Fruit fly (Drosophila melanogaster) whole organism, prepupa: Measurements from ENCODE around the gene RpS5b.

ENCODE experiments used
- Blimp-1 ChIP-seq: fragments of 200-800 bp; sonication (Bioruptor generic); optimal IDR thresholded peaks from 3 replicates; lab custom pipeline; 2017; ENCODE audit warnings: missing biosample characterization, missing genetic modification characterization, mild to moderate bottlenecking, moderate library complexity, missing genetic modification reagents
- CG10669 ChIP-seq: fragments of 200-800 bp; sonication (Bioruptor generic); optimal IDR thresholded peaks from 3 replicates; lab custom pipeline; 2018; ENCODE audit warnings: missing biosample characterization, mild to moderate bottlenecking, missing genetic modification characterization, moderate library complexity
- CG11294 ChIP-seq: fragments of 200-800 bp; sonication (Bioruptor generic); IDR thresholded peaks from 2 replicates; pipeline ENCODE4 v1.3.6; 2022; ENCODE audit warnings: missing biosample characterization, missing genetic modification characterization
- CG11902 ChIP-seq: fragments of 200-800 bp; sonication (Bioruptor generic); optimal IDR thresholded peaks from 3 replicates; lab custom pipeline; 2016; ENCODE audit warnings: missing biosample characterization, missing genetic modification characterization
- CG15336 ChIP-seq: fragments of 200-800 bp; sonication (Bioruptor generic); IDR thresholded peaks from 2 replicates; pipeline ENCODE4 v1.3.6; 2022; ENCODE audit warnings: missing biosample characterization, missing genetic modification characterization
- CG1621 ChIP-seq: fragments of 200-800 bp; sonication (Bioruptor generic); optimal IDR thresholded peaks from 3 replicates; lab custom pipeline; 2018; ENCODE audit warnings: missing biosample characterization, mild to moderate bottlenecking, missing genetic modification characterization
- CG3032 ChIP-seq: fragments of 200-800 bp; optimal IDR thresholded peaks from 2 replicates; lab custom pipeline; 2019; ENCODE audit warnings: missing biosample characterization, mild to moderate bottlenecking, missing genetic modification characterization, moderate library complexity
- CG31627 ChIP-seq: fragments of 200-800 bp; sonication (Bioruptor generic); optimal IDR thresholded peaks from 3 replicates; lab custom pipeline; 2016; ENCODE audit warnings: missing biosample characterization, missing genetic modification characterization
- CG34406 ChIP-seq: fragments of 200-800 bp; sonication (Bioruptor generic); optimal IDR thresholded peaks from 3 replicates; lab custom pipeline; 2016; ENCODE audit warnings: missing biosample characterization, missing genetic modification characterization
- CG3919 ChIP-seq: fragments of 200-800 bp; sonication (Bioruptor generic); optimal IDR thresholded peaks from 3 replicates; lab custom pipeline; 2016; ENCODE audit warnings: missing biosample characterization, missing genetic modification characterization
- CG6163 ChIP-seq: fragments of 200-800 bp; sonication (Bioruptor generic); IDR thresholded peaks from 3 replicates; pipeline ENCODE4 v1.3.6; 2022; ENCODE audit warnings: missing biosample characterization, missing genetic modification characterization
- CG6276 ChIP-seq: fragments of 200-800 bp; sonication (Bioruptor generic); optimal IDR thresholded peaks from 2 replicates; lab custom pipeline; 2017; ENCODE audit warnings: missing biosample characterization, mild to moderate bottlenecking, missing genetic modification characterization
- CG6792 ChIP-seq: fragments of 200-800 bp; sonication (Bioruptor generic); optimal IDR thresholded peaks from 3 replicates; lab custom pipeline; 2016; ENCODE audit warnings: missing biosample characterization, missing genetic modification characterization
- CG6854 ChIP-seq: fragments of 200-800 bp; sonication (Bioruptor generic); optimal IDR thresholded peaks from 2 replicates; lab custom pipeline; 2017; ENCODE audit warnings: missing biosample characterization, mild to moderate bottlenecking, missing genetic modification characterization
- CG7368 ChIP-seq: fragments of 200-800 bp; sonication (Bioruptor generic); optimal IDR thresholded peaks from 3 replicates; lab custom pipeline; 2016; ENCODE audit warnings: missing biosample characterization, missing genetic modification characterization
- CG8119 ChIP-seq: fragments of 200-800 bp; sonication (Bioruptor generic); IDR thresholded peaks from 3 replicates; pipeline ENCODE4 v1.3.6; 2022; ENCODE audit warnings: missing biosample characterization, missing genetic modification characterization
- CG8319 ChIP-seq: fragments of 200-800 bp; sonication (Bioruptor generic); optimal IDR thresholded peaks from 3 replicates; lab custom pipeline; 2016; ENCODE audit warnings: missing biosample characterization, missing genetic modification characterization
- CG9139 ChIP-seq: fragments of 200-800 bp; sonication (Bioruptor generic); optimal IDR thresholded peaks from 3 replicates; lab custom pipeline; 2017; ENCODE audit warnings: missing biosample characterization, mild to moderate bottlenecking, missing genetic modification characterization
- Eip75B ChIP-seq: fragments of 200-800 bp; sonication (Bioruptor generic); optimal IDR thresholded peaks from 3 replicates; lab custom pipeline; 2016; ENCODE audit warnings: missing biosample characterization, missing genetic modification characterization
- Eip78C ChIP-seq: fragments of 200-800 bp; sonication (Bioruptor generic); peaks from one replicate; lab custom pipeline; 2016; ENCODE audit warnings: missing biosample characterization, missing genetic modification characterization
- Eip93F ChIP-seq: fragments of 200-800 bp; sonication (Bioruptor generic); optimal IDR thresholded peaks from 2 replicates; lab custom pipeline; 2016; ENCODE audit warnings: missing biosample characterization, mild to moderate bottlenecking, missing genetic modification characterization
- Ets21C ChIP-seq: fragments of 200-800 bp; sonication (Bioruptor generic); optimal IDR thresholded peaks from 3 replicates; lab custom pipeline; 2016; ENCODE audit warnings: missing biosample characterization, missing genetic modification characterization
- Ets96B ChIP-seq: fragments of 200-800 bp; optimal IDR thresholded peaks from 2 replicates; lab custom pipeline; 2019; ENCODE audit warnings: missing biosample characterization, mild to moderate bottlenecking, missing genetic modification characterization, moderate library complexity
- Gug ChIP-seq: fragments of 200-800 bp; sonication (Bioruptor generic); IDR thresholded peaks from 2 replicates; pipeline ENCODE4 v1.3.6; 2022; ENCODE audit warnings: missing biosample characterization, missing genetic modification characterization
- Hr39 ChIP-seq: fragments of 200-800 bp; sonication (Bioruptor generic); optimal IDR thresholded peaks from 2 replicates; lab custom pipeline; 2016; ENCODE audit warnings: missing biosample characterization, missing genetic modification characterization
- Met ChIP-seq: fragments of 200-800 bp; sonication (Bioruptor generic); optimal IDR thresholded peaks from 3 replicates; lab custom pipeline; 2016; ENCODE audit warnings: missing biosample characterization, missing genetic modification characterization
- Smox ChIP-seq: fragments of 200-800 bp; sonication (Bioruptor generic); optimal IDR thresholded peaks from 3 replicates; lab custom pipeline; 2016; ENCODE audit warnings: missing biosample characterization, missing genetic modification characterization
- Sox14 ChIP-seq: fragments of 200-800 bp; sonication (Bioruptor generic); optimal IDR thresholded peaks from 3 replicates; lab custom pipeline; 2016; ENCODE audit warnings: missing biosample characterization, missing genetic modification characterization
- Sox15 ChIP-seq: fragments of 200-800 bp; sonication (Bioruptor generic); optimal IDR thresholded peaks from 3 replicates; lab custom pipeline; 2016; ENCODE audit warnings: missing biosample characterization, missing genetic modification characterization
- acj6 ChIP-seq: fragments of 200-800 bp; sonication (Bioruptor generic); optimal IDR thresholded peaks from 3 replicates; lab custom pipeline; 2016; ENCODE audit warnings: missing biosample characterization, missing genetic modification characterization
- cyc ChIP-seq: fragments of 200-800 bp; sonication (Bioruptor generic); optimal IDR thresholded peaks from 3 replicates; lab custom pipeline; 2016; ENCODE audit warnings: missing biosample characterization, missing genetic modification characterization
- dac ChIP-seq: fragments of 200-800 bp; sonication (Bioruptor generic); optimal IDR thresholded peaks from 2 replicates; lab custom pipeline; 2017; ENCODE audit warnings: missing biosample characterization, mild to moderate bottlenecking, missing genetic modification characterization
- dsx ChIP-seq: fragments of 200-800 bp; optimal IDR thresholded peaks from 3 replicates; lab custom pipeline; 2019; ENCODE audit warnings: missing biosample characterization, mild to moderate bottlenecking, missing genetic modification characterization, moderate library complexity; ENCODE audit not compliant: poor library complexity, severe bottlenecking
- eg ChIP-seq: fragments of 200-800 bp; sonication (Bioruptor generic); IDR thresholded peaks from 3 replicates; pipeline ENCODE4 v1.3.6; 2022; ENCODE audit warnings: missing biosample characterization, missing genetic modification characterization
- esn ChIP-seq: fragments of 200-800 bp; sonication (Bioruptor generic); optimal IDR thresholded peaks from 2 replicates; lab custom pipeline; 2016; ENCODE audit warnings: missing biosample characterization, mild to moderate bottlenecking, missing genetic modification characterization, moderate library complexity
- fd85E ChIP-seq: fragments of 200-800 bp; sonication (Bioruptor generic); optimal IDR thresholded peaks from 3 replicates; lab custom pipeline; 2016; ENCODE audit warnings: missing biosample characterization, missing genetic modification characterization
- lz ChIP-seq: fragments of 200-800 bp; sonication (Bioruptor generic); optimal IDR thresholded peaks from 3 replicates; lab custom pipeline; 2016; ENCODE audit warnings: missing biosample characterization, missing genetic modification characterization
- pdm3 ChIP-seq: fragments of 200-800 bp; sonication (Bioruptor generic); optimal IDR thresholded peaks from 3 replicates; lab custom pipeline; 2016; ENCODE audit warnings: missing biosample characterization, missing genetic modification characterization
- salr ChIP-seq, 2 experiments: fragments of 200-800 bp; sonication (Bioruptor generic); optimal IDR thresholded peaks; 3 replicates each; lab custom pipeline; 2016 to 2018; ENCODE audit warnings: missing biosample characterization in 2 of 2, missing genetic modification characterization in 2 of 2, mild to moderate bottlenecking in 1 of 2
- ss ChIP-seq, 2 experiments: fragments of 200-800 bp; sonication (Bioruptor generic); optimal IDR thresholded peaks; 2 replicates in 1 of 2; 3 replicates in 1 of 2; lab custom pipeline; 2017 to 2018; ENCODE audit warnings: mild to moderate bottlenecking in 2 of 2, missing biosample characterization in 2 of 2, missing genetic modification characterization in 2 of 2, moderate library complexity in 1 of 2
- svp ChIP-seq: fragments of 200-800 bp; sonication (Bioruptor generic); peaks from one replicate; lab custom pipeline; 2016; ENCODE audit warnings: missing biosample characterization, missing genetic modification characterization
- topi ChIP-seq: fragments of 200-800 bp; sonication (Bioruptor generic); optimal IDR thresholded peaks from 3 replicates; lab custom pipeline; 2016; ENCODE audit warnings: missing biosample characterization, missing genetic modification characterization
- vri ChIP-seq: fragments of 200-800 bp; sonication (Bioruptor generic); optimal IDR thresholded peaks from 3 replicates; lab custom pipeline; 2016; ENCODE audit warnings: missing biosample characterization, mild to moderate bottlenecking, missing genetic modification characterization

Gene RpS5b

dm6 chr3R:14903837-14904431 lies 2.6 kb upstream of the RpS5b start, which contains the start of gene VhaPPA1-1:
VhaPPA1-1 (minus strand) TSS chr3R:14904061.
- peak; percentile 39 for TF ChIP-seq Eip78C (GFP tag; lab: Kevin White, UChicago)
- no peak for TF ChIP-seq Eip93F (GFP tag; lab: Kevin White, UChicago)
- TF ChIP-seq CG15336 (GFP tag; lab: Robert Waterston, UW): 0 out of 2 replicates have a peak, but pooled peaks have one; percentile 40
- TF ChIP-seq Eip75B (GFP tag; lab: Kevin White, UChicago): peak; percentile 12
- no peak for TF ChIP-seq Smox (GFP tag; lab: Kevin White, UChicago)
- TF ChIP-seq topi (GFP tag; lab: Kevin White, UChicago): peak; percentile 19
- no peak for TF ChIP-seq CG11902 (GFP tag; lab: Kevin White, UChicago)
- TF ChIP-seq CG3032: no peak
- TF ChIP-seq CG3919 (GFP tag; lab: Kevin White, UChicago): no peak
- no peak for TF ChIP-seq Ets21C
- TF ChIP-seq lz (GFP tag; lab: Kevin White, UChicago): peak; percentile 18
- no peak for TF ChIP-seq CG10669
- no peak for TF ChIP-seq CG6163 (GFP tag; lab: Robert Waterston, UW)
- TF ChIP-seq Ets96B (tag; lab: Kevin White, UChicago): no peak
- TF ChIP-seq salr (GFP tag; optimal IDR thresholded peaks at IDR 0.05; lab: Kevin White, UChicago): no peak
- TF ChIP-seq ss (GFP tag; optimal IDR thresholded peaks at IDR 0.05; lab: Kevin White, UChicago): no peak
- TF ChIP-seq Gug (GFP tag; lab: Robert Waterston, UW): no peak
- no peak for TF ChIP-seq CG9139 (GFP tag; lab: Kevin White, UChicago)
- TF ChIP-seq esn: peak; percentile 8
- TF ChIP-seq svp (GFP tag; lab: Kevin White, UChicago): peak; percentile 68
- no peak for TF ChIP-seq Met (GFP tag; lab: Kevin White, UChicago)
- TF ChIP-seq Sox14 (GFP tag; lab: Kevin White, UChicago): peak; percentile 59

dm6 chr3R:14900177-14900576 lies 1.2 kb downstream of the RpS5b start, which contains the start of gene VhaPPA1-2:
VhaPPA1-2 (minus strand) TSS chr3R:14900277.
- TF ChIP-seq Eip93F (GFP tag; lab: Kevin White, UChicago): no peak
- TF ChIP-seq vri (GFP tag; lab: Kevin White, UChicago): no peak
- TF ChIP-seq Eip78C (GFP tag; lab: Kevin White, UChicago): no peak
- TF ChIP-seq CG6854 (GFP tag; lab: Kevin White, UChicago): no peak
- TF ChIP-seq CG6276 (GFP tag; lab: Kevin White, UChicago): no peak
- TF ChIP-seq salr (GFP tag; optimal IDR thresholded peaks at IDR 0.05; lab: Kevin White, UChicago): no peak

dm6 chr3R:14898280-14898756 lies 3.0 kb downstream of the RpS5b start, which contains the start of the genes Nup93-2 and CG3817:
Nup93-2 (minus strand) TSS chr3R:14898372.
CG3817 (plus strand) TSS chr3R:14898739.
- TF ChIP-seq lz (GFP tag; lab: Kevin White, UChicago) (peak; percentile 72), CG7368 (GFP tag; lab: Kevin White, UChicago) (peak; percentile 18), acj6 (GFP tag; lab: Kevin White, UChicago) (peak; percentile 40), CG6854 (GFP tag; lab: Kevin White, UChicago) (no peak), CG6792 (GFP tag; lab: Kevin White, UChicago) (peak; percentile 65), fd85E (GFP tag; lab: Kevin White, UChicago) (no peak), CG6276 (GFP tag; lab: Kevin White, UChicago) (no peak), pdm3 (GFP tag; lab: Kevin White, UChicago) (no peak), CG15336 (GFP tag; lab: Robert Waterston, UW) (peak; percentile 26; the same call in 1 of the 2 replicates), CG8319 (peak; percentile 48), Eip75B (GFP tag; lab: Kevin White, UChicago) (peak; percentile 45), Sox14 (GFP tag; lab: Kevin White, UChicago) (peak; percentile 23), CG3032 (peak; percentile 78), CG6163 (GFP tag; lab: Robert Waterston, UW) (peak; percentile 68; the same call in 2 of the 3 replicates), Hr39 (peak; percentile 52), CG1621 (tag; lab: Kevin White, UChicago) (peak; percentile 24), Met (GFP tag; lab: Kevin White, UChicago) (no peak), CG8119 (GFP tag; lab: Robert Waterston, UW) (no peak), Ets96B (tag; lab: Kevin White, UChicago) (peak; percentile 69), salr (GFP tag; optimal IDR thresholded peaks at IDR 0.05; lab: Kevin White, UChicago) (no peak), topi (GFP tag; lab: Kevin White, UChicago) (peak; percentile 58), Eip78C (GFP tag; lab: Kevin White, UChicago) (peak; percentile 92), Eip93F (GFP tag; lab: Kevin White, UChicago) (no peak), cyc (peak; percentile 40), Blimp-1 (GFP tag; lab: Kevin White, UChicago) (no peak), eg (peak; percentile 67; the same call in 1 of the 3 replicates), CG11294 (GFP tag; lab: Robert Waterston, UW) (0 out of 2 replicates have a peak, but pooled peaks have one; percentile 33), dac (GFP tag; lab: Kevin White, UChicago) (no peak), CG11902 (GFP tag; lab: Kevin White, UChicago) (peak; percentile 46), CG3919 (GFP tag; lab: Kevin White, UChicago) (peak; percentile 49), Sox15 (peak; percentile 48), CG31627 (GFP tag; lab: Kevin White, UChicago) (peak; percentile 37), dsx (GFP tag; lab: Kevin White, UChicago) (peak; percentile 64), CG34406 (peak; percentile 61)
